Worm (Caenorhabditis elegans) whole organism, L3 larva: ENCODE measurements around the gene zyg-9.

Source experiments
- R02D3.7 ChIP-seq: fragments of 150-350 bp; optimal IDR thresholded peaks from 2 replicates; lab custom pipeline; 2014; ENCODE audit warnings: missing biosample characterization, missing genetic modification characterization
- ZK546.5 ChIP-seq: sonication (generic microtip); optimal IDR thresholded peaks from 2 replicates; lab custom pipeline; 2017; ENCODE audit warnings: missing biosample characterization, missing genetic modification characterization
- aly-2 ChIP-seq: fragments of 150-350 bp; optimal IDR thresholded peaks from 2 replicates; lab custom pipeline; 2014; ENCODE audit warnings: missing biosample characterization, missing genetic modification characterization
- ama-1 ChIP-seq: fragments of 150-350 bp; optimal IDR thresholded peaks from 2 replicates; lab custom pipeline; 2018
- ceh-16 ChIP-seq: sonication (generic microtip); optimal IDR thresholded peaks from 2 replicates; lab custom pipeline; 2017; ENCODE audit warnings: missing biosample characterization, missing genetic modification characterization
- ceh-28 ChIP-seq: fragments of 150-350 bp; optimal IDR thresholded peaks from 2 replicates; lab custom pipeline; 2014; ENCODE audit warnings: missing biosample characterization, missing genetic modification reagents, missing genetic modification characterization
- ceh-82 ChIP-seq: fragments of 150-350 bp; optimal IDR thresholded peaks from 2 replicates; lab custom pipeline; 2014; ENCODE audit warnings: missing biosample characterization, missing genetic modification characterization
- ceh-9 ChIP-seq: sonication (generic microtip); optimal IDR thresholded peaks from 2 replicates; lab custom pipeline; 2018; ENCODE audit warnings: missing biosample characterization, missing genetic modification characterization
- daf-12 ChIP-seq: fragments of 150-350 bp; optimal IDR thresholded peaks from 2 replicates; lab custom pipeline; 2014; ENCODE audit warnings: missing biosample characterization, missing genetic modification reagents, missing genetic modification characterization
- egl-27 ChIP-seq: sonication (generic microtip); optimal IDR thresholded peaks from 4 replicates; lab custom pipeline; 2017; ENCODE audit warnings: missing biosample characterization, missing genetic modification reagents, missing genetic modification characterization
- egl-5 ChIP-seq: fragments of 150-350 bp; optimal IDR thresholded peaks from 2 replicates; lab custom pipeline; 2017; ENCODE audit warnings: missing biosample characterization, missing genetic modification reagents, missing genetic modification characterization, inconsistent platforms
- elt-1 ChIP-seq: fragments of 150-350 bp; optimal IDR thresholded peaks from 2 replicates; lab custom pipeline; 2014; ENCODE audit warnings: missing biosample characterization, missing genetic modification characterization
- elt-2 ChIP-seq: sonication (generic microtip); optimal IDR thresholded peaks from 2 replicates; lab custom pipeline; 2016; ENCODE audit warnings: missing genetic modification reagents, mild to moderate bottlenecking, missing genetic modification characterization, missing compliant biosample characterization
- elt-3 ChIP-seq, 3 experiments: fragments of 150-350 bp in 1 of 3; sonication (generic microtip) in 2 of 3; optimal IDR thresholded peaks; 2 replicates in 2 of 3; 4 replicates in 1 of 3; lab custom pipeline; 2014 to 2017; ENCODE audit warnings: missing biosample characterization in 3 of 3, missing genetic modification characterization in 3 of 3
- eor-1 ChIP-seq, 2 experiments: fragments of 150-350 bp; optimal IDR thresholded peaks; 2 replicates each; lab custom pipeline; 2014 to 2018; ENCODE audit warnings: missing biosample characterization in 2 of 2, missing genetic modification characterization in 2 of 2
- fkh-10 ChIP-seq: sonication (generic microtip); optimal IDR thresholded peaks from 2 replicates; lab custom pipeline; 2017; ENCODE audit warnings: missing biosample characterization, missing genetic modification reagents, missing genetic modification characterization
- fkh-2 ChIP-seq: fragments of 150-350 bp; optimal IDR thresholded peaks from 2 replicates; lab custom pipeline; 2014; ENCODE audit warnings: missing biosample characterization, missing genetic modification reagents, missing genetic modification characterization
- fos-1 ChIP-seq: fragments of 150-350 bp; optimal IDR thresholded peaks from 2 replicates; lab custom pipeline; 2014; ENCODE audit warnings: missing biosample characterization, missing genetic modification characterization
- hmg-11 ChIP-seq: sonication (generic microtip); optimal IDR thresholded peaks from 2 replicates; lab custom pipeline; 2016; ENCODE audit warnings: missing genetic modification characterization, missing compliant biosample characterization
- jun-1 ChIP-seq: fragments of 150-350 bp; optimal IDR thresholded peaks from 2 replicates; lab custom pipeline; 2014; ENCODE audit warnings: missing biosample characterization, missing genetic modification reagents, missing genetic modification characterization
- lin-15B ChIP-seq: fragments of 150-350 bp; optimal IDR thresholded peaks from 2 replicates; lab custom pipeline; 2014; ENCODE audit warnings: missing biosample characterization, missing genetic modification characterization
- lin-39 ChIP-seq: fragments of 150-350 bp; optimal IDR thresholded peaks from 2 replicates; lab custom pipeline; 2018; ENCODE audit warnings: missing biosample characterization, missing genetic modification reagents, missing genetic modification characterization
- lsy-12 ChIP-seq: sonication (generic microtip); optimal IDR thresholded peaks from 2 replicates; lab custom pipeline; 2016; ENCODE audit warnings: mild to moderate bottlenecking, missing genetic modification characterization, missing compliant biosample characterization
- mdl-1 ChIP-seq: fragments of 150-350 bp; optimal IDR thresholded peaks from 2 replicates; lab custom pipeline; 2014; ENCODE audit warnings: missing biosample characterization, missing genetic modification characterization
- mml-1 ChIP-seq: fragments of 150-350 bp; sonication (generic microtip); optimal IDR thresholded peaks from 3 replicates; lab custom pipeline; 2014; ENCODE audit warnings: missing biosample characterization, missing genetic modification characterization
- nfya-1 ChIP-seq: sonication (generic microtip); optimal IDR thresholded peaks from 2 replicates; lab custom pipeline; 2017; ENCODE audit warnings: missing genetic modification characterization, mild to moderate bottlenecking, missing compliant biosample characterization, antibody characterized with exemption, moderate library complexity; ENCODE audit not compliant: insufficient read depth
- nhr-11 ChIP-seq: fragments of 150-350 bp; optimal IDR thresholded peaks from 2 replicates; lab custom pipeline; 2014; ENCODE audit warnings: missing biosample characterization, missing genetic modification characterization
- nhr-12 ChIP-seq: fragments of 150-350 bp; optimal IDR thresholded peaks from 2 replicates; lab custom pipeline; 2014; ENCODE audit warnings: missing biosample characterization, missing genetic modification characterization
- nhr-23 ChIP-seq: fragments of 150-350 bp; optimal IDR thresholded peaks from 2 replicates; lab custom pipeline; 2014; ENCODE audit warnings: missing biosample characterization, missing genetic modification reagents, missing genetic modification characterization
- nhr-237 ChIP-seq: fragments of 150-350 bp; optimal IDR thresholded peaks from 2 replicates; lab custom pipeline; 2014; ENCODE audit warnings: missing biosample characterization, missing genetic modification characterization
- nhr-25 ChIP-seq: sonication (generic microtip); optimal IDR thresholded peaks from 2 replicates; lab custom pipeline; 2017; ENCODE audit warnings: missing biosample characterization, missing genetic modification characterization
- nhr-28 ChIP-seq: fragments of 150-350 bp; optimal IDR thresholded peaks from 2 replicates; lab custom pipeline; 2014; ENCODE audit warnings: missing biosample characterization, missing genetic modification characterization
- nhr-43 ChIP-seq: sonication (generic microtip); optimal IDR thresholded peaks from 2 replicates; lab custom pipeline; 2016; ENCODE audit warnings: mild to moderate bottlenecking, missing genetic modification characterization, missing compliant biosample characterization; ENCODE audit not compliant: poor library complexity, severe bottlenecking
- nhr-67 ChIP-seq: fragments of 150-350 bp; optimal IDR thresholded peaks from 2 replicates; lab custom pipeline; 2014; ENCODE audit warnings: missing biosample characterization, missing genetic modification characterization
- nhr-76 ChIP-seq: fragments of 150-350 bp; sonication (generic microtip); optimal IDR thresholded peaks from 5 replicates; lab custom pipeline; 2014; ENCODE audit warnings: missing biosample characterization, missing genetic modification characterization
- nhr-77 ChIP-seq: fragments of 150-350 bp; optimal IDR thresholded peaks from 2 replicates; lab custom pipeline; 2014; ENCODE audit warnings: missing biosample characterization, missing genetic modification characterization
- pha-4 ChIP-seq: fragments of 150-350 bp; optimal IDR thresholded peaks from 2 replicates; lab custom pipeline; 2014; ENCODE audit warnings: missing biosample characterization, missing genetic modification reagents, missing genetic modification characterization
- pqm-1 ChIP-seq: fragments of 150-350 bp; optimal IDR thresholded peaks from 2 replicates; lab custom pipeline; 2017; ENCODE audit warnings: missing biosample characterization, missing genetic modification characterization, inconsistent platforms
- sea-2 ChIP-seq: fragments of 150-350 bp; sonication (generic microtip); optimal IDR thresholded peaks from 4 replicates; lab custom pipeline; 2014; ENCODE audit warnings: missing biosample characterization, missing genetic modification reagents, missing genetic modification characterization
- skn-1 ChIP-seq: fragments of 150-350 bp; optimal IDR thresholded peaks from 2 replicates; lab custom pipeline; 2014; ENCODE audit warnings: missing biosample characterization, missing genetic modification characterization
- snpc-4 ChIP-seq: fragments of 150-350 bp; optimal IDR thresholded peaks from 2 replicates; lab custom pipeline; 2014; ENCODE audit warnings: missing biosample characterization, missing genetic modification characterization
- tbx-2 ChIP-seq: sonication (generic microtip); optimal IDR thresholded peaks from 2 replicates; lab custom pipeline; 2016; ENCODE audit warnings: mild to moderate bottlenecking, missing genetic modification characterization, missing compliant biosample characterization
- unc-39 ChIP-seq: sonication (generic microtip); optimal IDR thresholded peaks from 4 replicates; lab custom pipeline; 2017; ENCODE audit warnings: missing biosample characterization, missing genetic modification characterization
- unc-62 ChIP-seq: fragments of 150-350 bp; sonication (generic microtip); optimal IDR thresholded peaks from 4 replicates; lab custom pipeline; 2014; ENCODE audit warnings: missing biosample characterization, missing genetic modification reagents, missing genetic modification characterization
- zag-1 ChIP-seq: fragments of 150-350 bp; optimal IDR thresholded peaks from 2 replicates; lab custom pipeline; 2014; ENCODE audit warnings: missing biosample characterization, missing genetic modification characterization
- ztf-11 ChIP-seq: fragments of 150-350 bp; optimal IDR thresholded peaks from 2 replicates; lab custom pipeline; 2014; ENCODE audit warnings: missing biosample characterization, missing genetic modification characterization
- ztf-4 ChIP-seq: fragments of 150-350 bp; optimal IDR thresholded peaks from 2 replicates; lab custom pipeline; 2014; ENCODE audit warnings: missing biosample characterization, missing genetic modification characterization

Gene zyg-9

ce11 chrII:8442176-8442575 lies 15.4 kb upstream of the zyg-9 start:
- TF ChIP-seq nhr-237, result no peak
- TF ChIP-seq mml-1 (tag; lab: Kevin White, UChicago), result no peak
- TF ChIP-seq nhr-12 (tag; lab: Kevin White, UChicago), result no peak
- TF ChIP-seq tbx-2 (tag; lab: Kevin White, UChicago), result no peak
- no peak for TF ChIP-seq nhr-76 (tag; lab: Kevin White, UChicago)
- TF ChIP-seq nhr-28 (tag; lab: Kevin White, UChicago), result no peak
- no peak for TF ChIP-seq fkh-10
- TF ChIP-seq unc-39 (tag; lab: Kevin White, UChicago), result no peak
- TF ChIP-seq egl-27, result no peak
- no peak for TF ChIP-seq ceh-9 (tag; lab: Kevin White, UChicago)
- peak; percentile 7 for TF ChIP-seq R02D3.7 (tag; lab: Kevin White, UChicago)
- no peak for TF ChIP-seq fkh-2 (tag; lab: Kevin White, UChicago)
- TF ChIP-seq ceh-16 (tag; lab: Kevin White, UChicago), result no peak
- TF ChIP-seq pqm-1 (tag; lab: Kevin White, UChicago), result no peak
- TF ChIP-seq hmg-11 (tag; lab: Kevin White, UChicago), result peak; percentile 78
- TF ChIP-seq nhr-67 (tag; lab: Kevin White, UChicago), result no peak
- no peak for TF ChIP-seq jun-1
- TF ChIP-seq lsy-12, result no peak
- no peak for TF ChIP-seq ztf-11 (tag; lab: Kevin White, UChicago)
- no peak for TF ChIP-seq nhr-77
- TF ChIP-seq nhr-11 (tag; lab: Kevin White, UChicago), result no peak
- TF ChIP-seq mdl-1 (tag; lab: Kevin White, UChicago), result no peak
- peak; percentile 53 for TF ChIP-seq nhr-23 (tag; lab: Kevin White, UChicago)
- TF ChIP-seq nhr-25 (tag; lab: Kevin White, UChicago), result peak; percentile 27
- peak; percentile 73 for TF ChIP-seq snpc-4 (tag; lab: Kevin White, UChicago)
- peak; percentile 19 for TF ChIP-seq elt-2 (tag; lab: Kevin White, UChicago)
- TF ChIP-seq lin-15B (tag; lab: Kevin White, UChicago), result peak; percentile 17
- peak; percentile 66 for TF ChIP-seq nfya-1 (tag; lab: Kevin White, UChicago)
- no peak for TF ChIP-seq elt-3 (tag; optimal IDR thresholded peaks at IDR 0.05; lab: Kevin White, UChicago)
- no peak for TF ChIP-seq eor-1 (tag; optimal IDR thresholded peaks at IDR 0.05; lab: Kevin White, UChicago)
- no peak for TF ChIP-seq ceh-28 (tag; lab: Kevin White, UChicago)
- no peak for TF ChIP-seq daf-12
- no peak for TF ChIP-seq ceh-82 (tag; lab: Kevin White, UChicago)
- no peak for TF ChIP-seq zag-1 (tag; lab: Kevin White, UChicago)
- no peak for TF ChIP-seq sea-2 (GFP tag; lab: Kevin White, UChicago)
- TF ChIP-seq ama-1 (lab: Kevin White, UChicago), result no peak
- TF ChIP-seq fos-1 (tag; lab: Kevin White, UChicago), result no peak
- TF ChIP-seq pha-4 (tag; lab: Kevin White, UChicago), result no peak
- no peak for TF ChIP-seq aly-2
- TF ChIP-seq lin-39 (tag; lab: Kevin White, UChicago), result peak; percentile 52
- no peak for TF ChIP-seq skn-1 (tag; lab: Kevin White, UChicago)
- TF ChIP-seq elt-1 (tag; lab: Kevin White, UChicago), result no peak
- no peak for TF ChIP-seq ztf-4 (tag; lab: Kevin White, UChicago)
- peak; percentile 78 for TF ChIP-seq nhr-43 (tag; lab: Kevin White, UChicago)
- no peak for TF ChIP-seq egl-5 (tag; lab: Kevin White, UChicago)
- no peak for TF ChIP-seq unc-62 (GFP tag; lab: Kevin White, UChicago)
- no peak for TF ChIP-seq ZK546.5 (tag; lab: Kevin White, UChicago)
